Fruit fly (Drosophila melanogaster): ENCODE data around the gene Traf-like.

Traf-like gene

DNA sequence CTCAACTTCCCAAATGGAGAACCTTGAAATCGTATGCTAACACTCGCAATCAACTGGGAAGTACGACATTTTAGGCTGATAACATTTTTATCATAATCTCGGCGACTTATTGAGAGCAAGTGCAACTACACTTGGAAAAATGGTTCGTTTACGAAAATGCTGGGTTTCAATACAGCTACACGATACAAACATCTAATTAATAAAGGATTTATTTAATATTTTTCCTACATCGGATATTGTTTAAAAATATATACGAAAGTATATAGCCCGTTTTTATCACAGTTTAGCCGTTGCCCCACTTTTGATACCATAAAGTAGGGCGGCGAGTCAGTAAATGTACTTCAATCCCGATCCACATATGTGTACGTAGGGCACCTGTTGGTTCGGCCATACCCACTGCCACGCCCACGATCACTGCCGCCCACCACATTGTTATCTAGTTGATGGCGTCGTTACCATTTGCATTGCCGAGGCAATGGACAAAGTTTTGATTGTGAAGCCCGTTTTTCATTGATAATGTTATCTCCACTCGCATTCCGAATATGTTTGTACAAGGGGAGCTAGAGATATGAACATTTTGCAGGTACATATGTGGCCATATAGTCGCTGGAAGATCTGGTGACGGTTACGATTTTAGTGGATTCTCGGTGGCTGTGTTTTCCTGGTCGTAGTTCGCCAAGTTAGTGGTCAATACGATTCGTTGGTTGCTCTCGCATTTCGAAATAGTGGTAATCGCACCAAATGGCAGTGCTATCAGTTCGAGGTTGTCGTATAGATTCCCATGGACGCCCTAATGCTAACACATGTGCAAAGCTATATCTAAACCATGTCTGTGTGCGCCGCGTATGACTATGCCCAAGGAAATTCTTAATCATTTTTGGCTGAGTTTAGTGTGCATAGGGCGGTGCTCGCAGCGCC, at the start of gene Traf-like:
TSS of gene Traf-like (plus strand) at position 596 of the 918 bp plus-strand sequence.
- TF ChIP-seq cnc (optimal IDR thresholded peaks at IDR 0.05) (no peak), cic (GFP tag; optimal IDR thresholded peaks at IDR 0.05) (peak; percentile 38), Mnt (GFP tag; optimal IDR thresholded peaks at IDR 0.05) (peak; percentile 22), kay (GFP tag; ENCODE audit: borderline replicate concordance) (peak; percentile 55)

DNA sequence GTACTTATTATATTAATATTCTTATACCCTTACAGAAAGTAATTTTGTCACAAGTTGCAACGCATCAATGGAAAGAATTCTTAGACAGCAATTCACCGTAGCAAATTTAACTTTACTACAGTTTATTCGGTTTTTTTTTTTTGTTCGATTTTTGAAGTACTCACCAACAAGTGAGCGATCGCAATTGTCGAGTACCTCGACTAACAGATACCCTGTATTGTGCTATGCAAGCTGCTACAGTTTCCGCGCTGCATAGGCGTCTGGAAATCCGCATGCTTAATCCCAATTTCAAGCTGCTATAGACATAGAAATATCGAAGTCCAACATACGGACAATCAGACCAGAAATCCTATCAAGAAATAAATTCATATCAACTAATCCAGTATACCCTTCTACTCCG, 46.3 kb upstream of the Traf-like start:
- no peak for TF ChIP-seq cnc (optimal IDR thresholded peaks at IDR 0.05)
- TF ChIP-seq CG5204 (GFP tag; optimal IDR thresholded peaks at IDR 0.05), result no peak
- no peak for TF ChIP-seq ovo (GFP tag; optimal IDR thresholded peaks at IDR 0.05)
- no peak for TF ChIP-seq Hr96 (GFP tag; optimal IDR thresholded peaks at IDR 0.05)
- TF ChIP-seq cic (GFP tag; optimal IDR thresholded peaks at IDR 0.05), result no peak
- no peak for TF ChIP-seq kay (GFP tag; ENCODE audit: borderline replicate concordance)
- TF ChIP-seq Mnt (GFP tag; optimal IDR thresholded peaks at IDR 0.05), result no peak
- no peak for TF ChIP-seq CG7045 (GFP tag; optimal IDR thresholded peaks at IDR 0.05)

DNA sequence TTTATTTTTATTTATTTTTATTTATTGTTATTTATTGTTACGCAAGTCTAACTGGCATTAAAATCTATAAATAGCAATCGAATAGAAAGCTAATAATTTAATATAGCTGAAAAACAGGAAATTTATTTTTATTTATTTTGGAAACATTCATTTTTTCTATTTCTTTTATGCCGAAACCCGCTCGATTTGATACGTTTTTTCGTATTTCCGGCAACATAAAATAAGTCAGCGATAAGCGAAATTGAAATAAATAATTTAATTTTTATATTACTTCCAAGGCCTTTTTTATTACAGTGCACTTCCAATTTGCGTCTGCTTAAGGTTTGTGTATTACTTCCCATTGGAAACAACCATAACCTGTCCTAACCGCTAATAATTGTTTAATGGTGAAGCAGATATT, 42.9 kb upstream of the Traf-like start:
- peak; percentile 30 for TF ChIP-seq kay (GFP tag; ENCODE audit: borderline replicate concordance)
- no peak for TF ChIP-seq CG1620 (GFP tag; optimal IDR thresholded peaks at IDR 0.05)

DNA sequence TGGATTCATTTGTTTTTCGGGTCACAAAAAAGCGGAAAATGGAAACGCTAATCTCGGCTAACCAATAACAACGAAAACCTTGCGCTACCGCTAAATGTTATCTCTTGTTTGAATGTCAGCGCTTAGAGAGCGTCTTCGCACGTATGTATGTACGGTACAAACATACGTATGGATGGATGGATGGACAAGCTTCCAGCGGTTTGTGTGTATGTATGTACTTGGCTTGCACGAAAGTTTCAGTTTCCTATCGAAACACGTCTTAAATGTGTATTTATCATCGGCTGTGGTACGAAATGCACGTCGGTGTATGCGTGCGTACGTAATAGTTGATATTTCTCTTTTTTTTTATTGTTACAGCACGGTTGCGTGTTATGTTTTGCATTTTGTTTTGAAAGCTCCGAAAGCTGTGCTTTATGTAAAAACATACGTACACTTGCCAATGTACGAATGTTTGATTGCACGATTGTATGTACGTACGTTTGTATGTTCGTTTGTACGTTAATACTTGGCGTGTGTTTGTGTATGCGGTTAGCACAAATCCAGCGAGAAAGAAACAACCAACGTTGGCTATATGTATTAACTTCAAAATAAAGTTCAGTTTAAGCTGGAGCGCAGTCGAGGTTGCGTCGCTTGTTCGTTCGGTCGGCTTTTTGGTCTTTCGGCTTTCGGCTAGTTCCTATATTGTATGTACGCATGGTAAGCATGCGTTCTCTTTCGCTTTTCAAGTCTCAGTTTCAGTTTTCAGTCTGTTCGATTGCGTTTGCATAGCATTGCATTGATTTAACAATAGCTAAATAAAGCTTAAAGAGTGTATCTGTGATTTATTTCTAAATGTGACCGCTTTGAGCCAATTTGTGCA, 42.1 kb upstream of the Traf-like start, which contains the start of gene Fur2:
TSS of gene Fur2 (plus strand) at position 595 of the 859 bp plus-strand sequence.
- TF ChIP-seq kay (GFP tag; ENCODE audit: borderline replicate concordance), result peak; percentile 41
- TF ChIP-seq tj (GFP tag; optimal IDR thresholded peaks at IDR 0.05), result peak; percentile 36
- TF ChIP-seq Crg-1 (GFP tag; optimal IDR thresholded peaks at IDR 0.05), result no peak

DNA sequence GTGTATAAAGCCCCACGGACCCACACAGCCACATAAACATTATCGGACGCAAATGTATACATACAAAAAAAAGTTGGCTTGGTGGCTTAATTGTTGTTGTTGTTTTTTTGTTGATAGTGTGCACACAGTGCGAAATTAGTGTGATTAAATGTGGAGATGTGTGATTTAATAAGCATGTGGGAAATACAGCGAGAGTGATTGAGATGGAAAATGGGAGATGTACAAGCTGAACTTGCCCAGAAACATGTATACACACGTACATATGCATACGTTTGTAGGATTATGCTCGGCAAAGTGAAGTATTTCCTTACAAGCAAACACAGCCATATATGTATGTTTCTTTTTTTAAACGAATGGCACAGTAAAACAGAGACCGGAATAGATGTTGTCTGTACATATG, 41.3 kb upstream of the Traf-like start:
- TF ChIP-seq toe (GFP tag; optimal IDR thresholded peaks at IDR 0.05) (no peak), CG7101 (tag; optimal IDR thresholded peaks at IDR 0.05) (peak; percentile 6), bab1 (GFP tag; optimal IDR thresholded peaks at IDR 0.05) (peak; percentile 13), pad (GFP tag; optimal IDR thresholded peaks at IDR 0.05) (no peak), CG7045 (GFP tag; optimal IDR thresholded peaks at IDR 0.05) (no peak), tj (GFP tag; optimal IDR thresholded peaks at IDR 0.05) (peak; percentile 6), Crg-1 (GFP tag; optimal IDR thresholded peaks at IDR 0.05) (no peak), CG5204 (GFP tag; optimal IDR thresholded peaks at IDR 0.05) (no peak), Clk (GFP tag; optimal IDR thresholded peaks at IDR 0.05) (no peak), kay (GFP tag; ENCODE audit: borderline replicate concordance) (no peak), cic (GFP tag; optimal IDR thresholded peaks at IDR 0.05) (no peak), cnc (optimal IDR thresholded peaks at IDR 0.05) (no peak), ovo (GFP tag; optimal IDR thresholded peaks at IDR 0.05) (no peak), CG14711 (tag; optimal IDR thresholded peaks at IDR 0.05) (peak; percentile 34)

DNA sequence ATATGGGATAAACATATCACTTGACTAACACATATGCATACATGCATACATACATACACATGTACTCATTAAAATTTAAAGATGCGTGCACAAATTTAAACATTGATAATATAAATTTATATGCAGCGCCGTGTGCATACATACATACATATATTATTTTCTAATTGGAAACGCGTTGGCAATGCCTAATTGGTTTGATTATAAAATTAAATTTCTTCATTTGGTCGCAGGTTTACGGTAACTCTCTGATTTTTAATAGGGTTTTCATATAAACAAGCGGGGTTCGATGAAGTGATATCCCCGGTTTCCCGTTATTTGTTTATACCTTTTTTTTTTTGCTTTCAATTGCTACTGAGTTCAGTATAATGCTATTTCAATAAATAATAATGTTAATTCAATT, 40.8 kb upstream of the Traf-like start:
- TF ChIP-seq CG7045 (GFP tag; optimal IDR thresholded peaks at IDR 0.05), result no peak
- peak; percentile 58 for TF ChIP-seq kay (GFP tag; ENCODE audit: borderline replicate concordance)
- peak; percentile 20 for TF ChIP-seq pad (GFP tag; optimal IDR thresholded peaks at IDR 0.05)

DNA sequence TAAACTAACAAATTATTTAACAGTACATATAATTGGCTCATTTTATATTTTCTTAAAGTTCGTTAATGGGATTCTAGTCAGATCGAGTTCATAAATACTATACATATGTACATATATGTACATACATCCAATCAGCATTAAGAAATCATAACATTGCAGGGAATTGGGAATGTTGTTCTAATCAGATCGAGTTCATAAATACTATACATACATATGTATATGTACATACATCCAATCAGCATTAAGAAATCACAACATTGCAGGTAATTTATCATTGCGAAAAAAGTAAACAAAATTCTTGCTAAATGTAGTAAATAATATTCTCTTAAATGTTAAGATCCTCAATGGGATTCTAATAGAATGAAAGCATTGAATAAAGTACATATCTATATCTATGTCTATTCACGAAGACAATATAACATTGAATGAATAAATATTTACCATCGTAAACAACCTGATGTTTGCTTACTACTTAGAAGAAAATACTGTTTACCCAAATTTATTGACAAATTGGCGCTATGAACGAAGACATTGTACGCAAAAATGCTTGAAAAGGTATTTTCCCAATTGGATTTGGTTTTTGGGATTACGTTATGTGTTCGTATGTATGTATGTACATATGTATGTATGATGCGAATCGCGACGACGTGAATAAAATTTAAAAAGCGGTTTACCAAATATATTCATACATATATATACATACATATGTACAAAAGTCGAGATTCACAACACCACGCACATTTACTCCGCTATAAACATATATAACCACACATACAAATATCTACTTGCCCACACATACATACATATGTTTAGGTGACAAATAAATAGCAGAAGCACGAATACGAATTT, 31.0 kb upstream of the Traf-like start:
- TF ChIP-seq Mnt (GFP tag; optimal IDR thresholded peaks at IDR 0.05) (no peak), ovo (GFP tag; optimal IDR thresholded peaks at IDR 0.05) (peak; percentile 63), CG14711 (tag; optimal IDR thresholded peaks at IDR 0.05) (peak; percentile 73), toe (GFP tag; optimal IDR thresholded peaks at IDR 0.05) (no peak), CG5204 (GFP tag; optimal IDR thresholded peaks at IDR 0.05) (no peak), tj (GFP tag; optimal IDR thresholded peaks at IDR 0.05) (peak; percentile 38), CG1620 (GFP tag; optimal IDR thresholded peaks at IDR 0.05) (peak; percentile 46), kay (GFP tag; ENCODE audit: borderline replicate concordance) (peak; percentile 94), CG12768 (GFP tag; optimal IDR thresholded peaks at IDR 0.05) (no peak), Hr96 (GFP tag; optimal IDR thresholded peaks at IDR 0.05) (no peak), cnc (optimal IDR thresholded peaks at IDR 0.05) (no peak), Clk (GFP tag; optimal IDR thresholded peaks at IDR 0.05) (no peak), pad (GFP tag; optimal IDR thresholded peaks at IDR 0.05) (peak; percentile 41), CG7101 (tag; optimal IDR thresholded peaks at IDR 0.05) (peak; percentile 89), cic (GFP tag; optimal IDR thresholded peaks at IDR 0.05) (peak; percentile 10), CG11617 (GFP tag; optimal IDR thresholded peaks at IDR 0.05) (peak; percentile 11), Crg-1 (GFP tag; optimal IDR thresholded peaks at IDR 0.05) (peak; percentile 77), CG33017 (tag; optimal IDR thresholded peaks at IDR 0.05) (peak; percentile 50), CG7045 (GFP tag; optimal IDR thresholded peaks at IDR 0.05) (peak; percentile 38), bab1 (GFP tag; optimal IDR thresholded peaks at IDR 0.05) (no peak)

All from whole organism, adult.